Fruit fly (Drosophila melanogaster) Kc167 (cell line): Measurements from ENCODE around the gene tgo.

Experiments
- Myc ChIP-seq: fragments of >200 bp; optimal IDR thresholded peaks from 2 replicates; lab custom pipeline; 2017; ENCODE audit warnings: missing external identifiers
- Sin3A ChIP-seq: fragments of >200 bp; optimal IDR thresholded peaks from 2 replicates; lab custom pipeline; 2018; ENCODE audit warnings: missing external identifiers
- h ChIP-seq: fragments of >200 bp; optimal IDR thresholded peaks from 3 replicates; lab custom pipeline; 2018; ENCODE audit warnings: missing external identifiers
- insv ChIP-seq: fragments of >200 bp; optimal IDR thresholded peaks from 3 replicates; lab custom pipeline; 2018; ENCODE audit warnings: missing external identifiers
- psq ChIP-seq: fragments of >200 bp; optimal IDR thresholded peaks from 2 replicates; lab custom pipeline; 2017; ENCODE audit warnings: missing external identifiers
- ttk ChIP-seq: sonication (Bioruptor generic); optimal IDR thresholded peaks from 2 replicates; lab custom pipeline; 2017; ENCODE audit warnings: missing external identifiers

- TF ChIP-seq psq (lab: Kevin White, UChicago) (no peak), insv (lab: Kevin White, UChicago) (no peak), Sin3A (lab: Kevin White, UChicago) (no peak), h (no peak), Myc (lab: Kevin White, UChicago) (no peak), ttk (lab: Kevin White, UChicago) (no peak)
Measured at dm6 chr3R:8981209-8981996, 38.4 kb downstream of the tgo start.
